Worm (Caenorhabditis elegans): ENCODE results near the gene fbxa-18.
A peak's percentile ranks its signal among the peaks of the same experiment; 100 is the strongest.

The fbxa-18 gene

ce11 chrV:16169026-16169425 lies 26.6 kb downstream of the fbxa-18 start, which contains the start of gene str-111:
Gene str-111, minus strand, starts transcription at chrV:16169126.
- TF ChIP-seq sup-37 (GFP tag; optimal IDR thresholded peaks at IDR 0.05) (no peak), hlh-4 (tag; optimal IDR thresholded peaks at IDR 0.05) (peak; percentile 65)

- TF ChIP-seq nhr-77 (tag; optimal IDR thresholded peaks at IDR 0.05) (no peak), fkh-8 (tag; optimal IDR thresholded peaks at IDR 0.05) (peak; percentile 18)
Measured at ce11 chrV:16171721-16172120, 29.2 kb downstream of the fbxa-18 start, which contains the start of gene K05D4.9. Gene K05D4.9, minus strand, starts transcription at chrV:16171821.

DNA sequence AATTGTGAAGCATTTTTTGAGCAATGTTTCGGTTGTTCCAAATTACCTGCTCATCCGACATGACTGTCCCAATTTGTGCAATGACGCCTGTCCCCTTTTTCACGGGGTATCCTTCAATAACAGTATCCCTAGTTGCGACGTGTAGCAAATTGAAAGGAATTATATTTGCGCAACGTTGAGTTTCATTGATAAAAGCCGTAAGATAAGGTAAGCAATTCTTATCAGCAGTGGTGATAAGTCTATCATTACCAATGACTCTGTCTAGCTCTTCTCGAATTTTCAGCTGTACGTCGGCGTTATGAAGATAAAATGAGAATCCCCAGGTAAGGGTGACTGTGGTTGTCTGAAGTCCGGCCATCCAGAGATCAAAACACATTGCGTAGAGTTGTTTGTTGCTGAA lies 31.6 kb downstream of the fbxa-18 start:
- TF ChIP-seq nhr-85 (tag): peak; percentile 14
- no peak for TF ChIP-seq ces-1 (GFP tag; optimal IDR thresholded peaks at IDR 0.05)
- peak; percentile 57 for TF ChIP-seq elt-2 (tag; optimal IDR thresholded peaks at IDR 0.05)
- TF ChIP-seq xbp-1 (tag; optimal IDR thresholded peaks at IDR 0.05): no peak
- no peak for TF ChIP-seq mab-9 (GFP tag; IDR thresholded peaks at IDR 0.05)
- TF ChIP-seq pqm-1 (tag; optimal IDR thresholded peaks at IDR 0.05): peak; percentile 16

ce11 chrV:16175227-16175626 lies 32.8 kb downstream of the fbxa-18 start:
- TF ChIP-seq xbp-1 (tag; optimal IDR thresholded peaks at IDR 0.05) (no peak), F16B12.6 (tag; optimal IDR thresholded peaks at IDR 0.05) (no peak), pqm-1 (tag; optimal IDR thresholded peaks at IDR 0.05) (peak; percentile 74), C16A3.4 (tag; optimal IDR thresholded peaks at IDR 0.05) (no peak), elt-3 (tag; optimal IDR thresholded peaks at IDR 0.05) (no peak), fkh-10 (GFP tag; optimal IDR thresholded peaks at IDR 0.05) (no peak), mab-9 (GFP tag; IDR thresholded peaks at IDR 0.05) (no peak), elt-2 (tag; optimal IDR thresholded peaks at IDR 0.05) (peak; percentile 79), rnt-1 (tag; optimal IDR thresholded peaks at IDR 0.05) (no peak), nhr-90 (tag; optimal IDR thresholded peaks at IDR 0.05; ENCODE audit: poor library complexity) (no peak)

ce11 chrV:16175757-16176156 lies 33.3 kb downstream of the fbxa-18 start, which contains the start of gene cyp-33D1:
Gene cyp-33D1, minus strand, starts transcription at chrV:16175857.
- TF ChIP-seq skn-1 (tag; optimal IDR thresholded peaks at IDR 0.05) (no peak), lin-35 (GFP tag; optimal IDR thresholded peaks at IDR 0.05) (no peak), snu-23 (GFP tag; optimal IDR thresholded peaks at IDR 0.05) (no peak), lir-3 (tag; optimal IDR thresholded peaks at IDR 0.05; ENCODE audit: poor library complexity) (no peak), nhr-77 (tag; optimal IDR thresholded peaks at IDR 0.05) (no peak), nhr-71 (tag; optimal IDR thresholded peaks at IDR 0.05) (no peak), egl-27 (tag; optimal IDR thresholded peaks at IDR 0.05) (no peak), blmp-1 (tag; optimal IDR thresholded peaks at IDR 0.05) (no peak), ama-1 (optimal IDR thresholded peaks at IDR 0.05) (no peak), ceh-82 (tag; optimal IDR thresholded peaks at IDR 0.05) (no peak), elt-3 (tag; optimal IDR thresholded peaks at IDR 0.05) (no peak), lin-14 (GFP tag; optimal IDR thresholded peaks at IDR 0.05) (no peak), ztf-11 (tag; optimal IDR thresholded peaks at IDR 0.05) (no peak), jun-1 (tag; optimal IDR thresholded peaks at IDR 0.05) (no peak), xbp-1 (tag; optimal IDR thresholded peaks at IDR 0.05) (no peak), alr-1 (tag; optimal IDR thresholded peaks at IDR 0.05; ENCODE audit: borderline replicate concordance) (no peak), nhr-85 (tag) (no peak), nhr-84 (tag; optimal IDR thresholded peaks at IDR 0.05) (no peak), efl-1 (optimal IDR thresholded peaks at IDR 0.05) (no peak), efl-1 (GFP tag; optimal IDR thresholded peaks at IDR 0.05 in 1 of 2) (no peak)

DNA sequence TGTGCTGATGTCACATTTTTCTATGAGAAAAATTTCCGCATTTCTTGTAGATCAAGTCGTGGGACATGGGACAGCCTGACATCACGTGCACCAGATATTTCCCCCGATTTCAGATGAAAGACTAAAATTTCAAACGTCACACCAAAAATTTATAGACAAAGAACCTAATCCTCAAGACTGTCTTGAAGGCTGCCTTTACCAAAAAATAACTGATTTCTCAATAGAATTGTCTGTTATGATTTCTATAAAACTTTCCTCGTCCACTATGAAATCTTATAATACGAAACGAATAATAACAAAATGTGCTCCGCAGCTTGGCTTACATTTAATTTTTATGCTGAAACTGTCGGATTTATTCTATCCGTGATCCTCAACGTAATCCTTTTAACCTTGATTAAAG lies 37.9 kb downstream of the fbxa-18 start, which contains the start of gene str-106:
Gene str-106 (plus strand): TSS at position 301 of the 400 bp plus-strand sequence.
- no peak for TF ChIP-seq unc-98 (GFP tag; IDR thresholded peaks at IDR 0.05)
- TF ChIP-seq ceh-90 (tag; optimal IDR thresholded peaks at IDR 0.05): no peak
- TF ChIP-seq unc-62 (GFP tag; optimal IDR thresholded peaks at IDR 0.05): no peak
- TF ChIP-seq fos-1 (tag; optimal IDR thresholded peaks at IDR 0.05): no peak
- TF ChIP-seq dpl-1 (GFP tag; optimal IDR thresholded peaks at IDR 0.05): no peak
- TF ChIP-seq nhr-85 (tag): no peak
- TF ChIP-seq irx-1 (tag; optimal IDR thresholded peaks at IDR 0.05): no peak
- TF ChIP-seq skn-1 (tag; optimal IDR thresholded peaks at IDR 0.05): no peak
- no peak for TF ChIP-seq Y116A8C.19 (tag; optimal IDR thresholded peaks at IDR 0.05; ENCODE audit: borderline replicate concordance)
- no peak for TF ChIP-seq egl-13 (tag; optimal IDR thresholded peaks at IDR 0.05)
- no peak for TF ChIP-seq nhr-84 (tag; optimal IDR thresholded peaks at IDR 0.05)
- TF ChIP-seq nhr-71 (tag; optimal IDR thresholded peaks at IDR 0.05): no peak
- TF ChIP-seq nhr-12 (tag; optimal IDR thresholded peaks at IDR 0.05): no peak
- TF ChIP-seq rnt-1 (tag; optimal IDR thresholded peaks at IDR 0.05): no peak
- no peak for TF ChIP-seq zip-4 (GFP tag; optimal IDR thresholded peaks at IDR 0.05)
- no peak for TF ChIP-seq egl-27 (tag; optimal IDR thresholded peaks at IDR 0.05)
- no peak for TF ChIP-seq zag-1 (tag; optimal IDR thresholded peaks at IDR 0.05)
- no peak for TF ChIP-seq C34B4.2 (tag; optimal IDR thresholded peaks at IDR 0.05)
